Worm (Caenorhabditis elegans) whole organism, L3 larva: ENCODE measurements around the gene F55F10.3.

ENCODE experiments used
- ceh-16 ChIP-seq: sonication (generic microtip); optimal IDR thresholded peaks from 2 replicates; lab custom pipeline; 2017; ENCODE audit warnings: missing biosample characterization, missing genetic modification characterization
- daf-12 ChIP-seq: fragments of 150-350 bp; optimal IDR thresholded peaks from 2 replicates; lab custom pipeline; 2014; ENCODE audit warnings: missing biosample characterization, missing genetic modification reagents, missing genetic modification characterization
- fos-1 ChIP-seq: fragments of 150-350 bp; optimal IDR thresholded peaks from 2 replicates; lab custom pipeline; 2014; ENCODE audit warnings: missing biosample characterization, missing genetic modification characterization
- lin-15B ChIP-seq: fragments of 150-350 bp; optimal IDR thresholded peaks from 2 replicates; lab custom pipeline; 2014; ENCODE audit warnings: missing biosample characterization, missing genetic modification characterization
- lin-39 ChIP-seq: fragments of 150-350 bp; optimal IDR thresholded peaks from 2 replicates; lab custom pipeline; 2018; ENCODE audit warnings: missing biosample characterization, missing genetic modification reagents, missing genetic modification characterization
- nhr-76 ChIP-seq: fragments of 150-350 bp; sonication (generic microtip); optimal IDR thresholded peaks from 5 replicates; lab custom pipeline; 2014; ENCODE audit warnings: missing biosample characterization, missing genetic modification characterization
- pha-4 ChIP-seq: fragments of 150-350 bp; optimal IDR thresholded peaks from 2 replicates; lab custom pipeline; 2014; ENCODE audit warnings: missing biosample characterization, missing genetic modification reagents, missing genetic modification characterization
- sea-2 ChIP-seq: fragments of 150-350 bp; sonication (generic microtip); optimal IDR thresholded peaks from 4 replicates; lab custom pipeline; 2014; ENCODE audit warnings: missing biosample characterization, missing genetic modification reagents, missing genetic modification characterization
- snpc-4 ChIP-seq: fragments of 150-350 bp; optimal IDR thresholded peaks from 2 replicates; lab custom pipeline; 2014; ENCODE audit warnings: missing biosample characterization, missing genetic modification characterization
- tbx-2 ChIP-seq: sonication (generic microtip); optimal IDR thresholded peaks from 2 replicates; lab custom pipeline; 2016; ENCODE audit warnings: mild to moderate bottlenecking, missing genetic modification characterization, missing compliant biosample characterization
- unc-39 ChIP-seq: sonication (generic microtip); optimal IDR thresholded peaks from 4 replicates; lab custom pipeline; 2017; ENCODE audit warnings: missing biosample characterization, missing genetic modification characterization
- unc-62 ChIP-seq: fragments of 150-350 bp; sonication (generic microtip); optimal IDR thresholded peaks from 4 replicates; lab custom pipeline; 2014; ENCODE audit warnings: missing biosample characterization, missing genetic modification reagents, missing genetic modification characterization

DNA sequence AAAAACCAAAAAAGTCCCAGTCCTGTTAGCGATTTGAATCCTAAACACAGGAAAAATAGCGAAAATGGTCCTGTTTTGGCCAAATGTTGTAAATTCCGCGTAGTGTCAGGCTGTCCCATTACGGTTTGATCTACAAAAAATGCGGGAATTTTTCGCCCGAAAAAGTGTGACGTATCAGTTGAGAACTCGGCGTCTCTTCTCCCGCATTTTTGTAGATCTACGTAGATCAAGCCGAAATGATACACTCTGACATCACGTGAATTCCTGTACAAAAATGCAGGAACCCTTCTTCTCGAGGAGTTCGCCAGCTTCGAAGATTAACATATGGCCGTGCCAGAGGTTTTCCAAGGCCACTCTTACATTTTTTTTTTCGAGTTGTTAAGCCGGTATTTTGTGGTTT is 35.8 kb downstream of the F55F10.3 start:
- TF ChIP-seq tbx-2 (tag; lab: Kevin White, UChicago), result no peak
- TF ChIP-seq unc-39 (tag; lab: Kevin White, UChicago), result no peak
- TF ChIP-seq pha-4 (tag; lab: Kevin White, UChicago), result no peak
- TF ChIP-seq ceh-16 (tag; lab: Kevin White, UChicago), result no peak
- no peak for TF ChIP-seq snpc-4 (tag; lab: Kevin White, UChicago)
- TF ChIP-seq lin-15B, result no peak
- no peak for TF ChIP-seq sea-2 (GFP tag; lab: Kevin White, UChicago)
- no peak for TF ChIP-seq lin-39 (tag; lab: Kevin White, UChicago)
- no peak for TF ChIP-seq daf-12 (tag; lab: Kevin White, UChicago)
- TF ChIP-seq unc-62 (GFP tag; lab: Kevin White, UChicago), result no peak
- TF ChIP-seq nhr-76 (tag; lab: Kevin White, UChicago), result no peak
- no peak for TF ChIP-seq fos-1 (tag; lab: Kevin White, UChicago)
